Worm (Caenorhabditis elegans) whole organism, L3 larva: Measurements from ENCODE around the gene ugt-17.
A peak's percentile ranks its signal among the peaks of the same experiment; 100 is the strongest.

Source experiments
- R02D3.7 ChIP-seq: fragments of 150-350 bp; optimal IDR thresholded peaks from 2 replicates; lab custom pipeline; 2014; ENCODE audit warnings: missing biosample characterization, missing genetic modification characterization
- ZK546.5 ChIP-seq: sonication (generic microtip); optimal IDR thresholded peaks from 2 replicates; lab custom pipeline; 2017; ENCODE audit warnings: missing biosample characterization, missing genetic modification characterization
- ceh-16 ChIP-seq: sonication (generic microtip); optimal IDR thresholded peaks from 2 replicates; lab custom pipeline; 2017; ENCODE audit warnings: missing biosample characterization, missing genetic modification characterization
- ceh-82 ChIP-seq: fragments of 150-350 bp; optimal IDR thresholded peaks from 2 replicates; lab custom pipeline; 2014; ENCODE audit warnings: missing biosample characterization, missing genetic modification characterization
- ceh-9 ChIP-seq: sonication (generic microtip); optimal IDR thresholded peaks from 2 replicates; lab custom pipeline; 2018; ENCODE audit warnings: missing biosample characterization, missing genetic modification characterization
- daf-12 ChIP-seq: fragments of 150-350 bp; optimal IDR thresholded peaks from 2 replicates; lab custom pipeline; 2014; ENCODE audit warnings: missing biosample characterization, missing genetic modification reagents, missing genetic modification characterization
- egl-27 ChIP-seq: sonication (generic microtip); optimal IDR thresholded peaks from 4 replicates; lab custom pipeline; 2017; ENCODE audit warnings: missing biosample characterization, missing genetic modification reagents, missing genetic modification characterization
- elt-1 ChIP-seq: fragments of 150-350 bp; optimal IDR thresholded peaks from 2 replicates; lab custom pipeline; 2014; ENCODE audit warnings: missing biosample characterization, missing genetic modification characterization
- elt-2 ChIP-seq: sonication (generic microtip); optimal IDR thresholded peaks from 2 replicates; lab custom pipeline; 2016; ENCODE audit warnings: missing genetic modification reagents, mild to moderate bottlenecking, missing genetic modification characterization, missing compliant biosample characterization
- elt-3 ChIP-seq, 3 experiments: fragments of 150-350 bp in 1 of 3; sonication (generic microtip) in 2 of 3; optimal IDR thresholded peaks; 2 replicates in 2 of 3; 4 replicates in 1 of 3; lab custom pipeline; 2014 to 2017; ENCODE audit warnings: missing biosample characterization in 3 of 3, missing genetic modification characterization in 3 of 3
- fkh-10 ChIP-seq: sonication (generic microtip); optimal IDR thresholded peaks from 2 replicates; lab custom pipeline; 2017; ENCODE audit warnings: missing biosample characterization, missing genetic modification reagents, missing genetic modification characterization
- fkh-2 ChIP-seq: fragments of 150-350 bp; optimal IDR thresholded peaks from 2 replicates; lab custom pipeline; 2014; ENCODE audit warnings: missing biosample characterization, missing genetic modification reagents, missing genetic modification characterization
- fos-1 ChIP-seq: fragments of 150-350 bp; optimal IDR thresholded peaks from 2 replicates; lab custom pipeline; 2014; ENCODE audit warnings: missing biosample characterization, missing genetic modification characterization
- lin-39 ChIP-seq: fragments of 150-350 bp; optimal IDR thresholded peaks from 2 replicates; lab custom pipeline; 2018; ENCODE audit warnings: missing biosample characterization, missing genetic modification reagents, missing genetic modification characterization
- lsy-12 ChIP-seq: sonication (generic microtip); optimal IDR thresholded peaks from 2 replicates; lab custom pipeline; 2016; ENCODE audit warnings: mild to moderate bottlenecking, missing genetic modification characterization, missing compliant biosample characterization
- mdl-1 ChIP-seq: fragments of 150-350 bp; optimal IDR thresholded peaks from 2 replicates; lab custom pipeline; 2014; ENCODE audit warnings: missing biosample characterization, missing genetic modification characterization
- mml-1 ChIP-seq: fragments of 150-350 bp; sonication (generic microtip); optimal IDR thresholded peaks from 3 replicates; lab custom pipeline; 2014; ENCODE audit warnings: missing biosample characterization, missing genetic modification characterization
- nfya-1 ChIP-seq: sonication (generic microtip); optimal IDR thresholded peaks from 2 replicates; lab custom pipeline; 2017; ENCODE audit warnings: missing genetic modification characterization, mild to moderate bottlenecking, missing compliant biosample characterization, antibody characterized with exemption, moderate library complexity; ENCODE audit not compliant: insufficient read depth
- nhr-11 ChIP-seq: fragments of 150-350 bp; optimal IDR thresholded peaks from 2 replicates; lab custom pipeline; 2014; ENCODE audit warnings: missing biosample characterization, missing genetic modification characterization
- nhr-23 ChIP-seq: fragments of 150-350 bp; optimal IDR thresholded peaks from 2 replicates; lab custom pipeline; 2014; ENCODE audit warnings: missing biosample characterization, missing genetic modification reagents, missing genetic modification characterization
- nhr-237 ChIP-seq: fragments of 150-350 bp; optimal IDR thresholded peaks from 2 replicates; lab custom pipeline; 2014; ENCODE audit warnings: missing biosample characterization, missing genetic modification characterization
- nhr-25 ChIP-seq: sonication (generic microtip); optimal IDR thresholded peaks from 2 replicates; lab custom pipeline; 2017; ENCODE audit warnings: missing biosample characterization, missing genetic modification characterization
- nhr-28 ChIP-seq: fragments of 150-350 bp; optimal IDR thresholded peaks from 2 replicates; lab custom pipeline; 2014; ENCODE audit warnings: missing biosample characterization, missing genetic modification characterization
- nhr-67 ChIP-seq: fragments of 150-350 bp; optimal IDR thresholded peaks from 2 replicates; lab custom pipeline; 2014; ENCODE audit warnings: missing biosample characterization, missing genetic modification characterization
- nhr-76 ChIP-seq: fragments of 150-350 bp; sonication (generic microtip); optimal IDR thresholded peaks from 5 replicates; lab custom pipeline; 2014; ENCODE audit warnings: missing biosample characterization, missing genetic modification characterization
- nhr-77 ChIP-seq: fragments of 150-350 bp; optimal IDR thresholded peaks from 2 replicates; lab custom pipeline; 2014; ENCODE audit warnings: missing biosample characterization, missing genetic modification characterization
- pha-4 ChIP-seq: fragments of 150-350 bp; optimal IDR thresholded peaks from 2 replicates; lab custom pipeline; 2014; ENCODE audit warnings: missing biosample characterization, missing genetic modification reagents, missing genetic modification characterization
- sea-2 ChIP-seq: fragments of 150-350 bp; sonication (generic microtip); optimal IDR thresholded peaks from 4 replicates; lab custom pipeline; 2014; ENCODE audit warnings: missing biosample characterization, missing genetic modification reagents, missing genetic modification characterization
- snpc-4 ChIP-seq: fragments of 150-350 bp; optimal IDR thresholded peaks from 2 replicates; lab custom pipeline; 2014; ENCODE audit warnings: missing biosample characterization, missing genetic modification characterization
- tbx-2 ChIP-seq: sonication (generic microtip); optimal IDR thresholded peaks from 2 replicates; lab custom pipeline; 2016; ENCODE audit warnings: mild to moderate bottlenecking, missing genetic modification characterization, missing compliant biosample characterization
- unc-39 ChIP-seq: sonication (generic microtip); optimal IDR thresholded peaks from 4 replicates; lab custom pipeline; 2017; ENCODE audit warnings: missing biosample characterization, missing genetic modification characterization
- zag-1 ChIP-seq: fragments of 150-350 bp; optimal IDR thresholded peaks from 2 replicates; lab custom pipeline; 2014; ENCODE audit warnings: missing biosample characterization, missing genetic modification characterization
- ztf-4 ChIP-seq: fragments of 150-350 bp; optimal IDR thresholded peaks from 2 replicates; lab custom pipeline; 2014; ENCODE audit warnings: missing biosample characterization, missing genetic modification characterization

The ugt-17 gene

ce11 chrV:10066769-10067168 lies 38.0 kb downstream of the ugt-17 start, which contains the start of gene npr-39:
Gene npr-39, plus strand, starts transcription at chrV:10067069.
- TF ChIP-seq nhr-76 (peak; percentile 43), ztf-4 (tag; lab: Kevin White, UChicago) (no peak), nhr-25 (no peak), zag-1 (no peak), nhr-11 (tag; lab: Kevin White, UChicago) (no peak), tbx-2 (tag; lab: Kevin White, UChicago) (no peak)

- TF ChIP-seq nfya-1 (tag; lab: Kevin White, UChicago), result no peak
- TF ChIP-seq ceh-82 (tag; lab: Kevin White, UChicago), result no peak
- TF ChIP-seq snpc-4 (tag; lab: Kevin White, UChicago), result no peak
- no peak for TF ChIP-seq fkh-2 (tag; lab: Kevin White, UChicago)
- no peak for TF ChIP-seq egl-27 (tag; lab: Kevin White, UChicago)
Measured at ce11 chrV:10065679-10066078, 39.1 kb downstream of the ugt-17 start.

- TF ChIP-seq tbx-2 (tag; lab: Kevin White, UChicago) (no peak), mdl-1 (tag; lab: Kevin White, UChicago) (no peak), ceh-9 (no peak), nhr-77 (tag; lab: Kevin White, UChicago) (no peak), lin-39 (no peak), nhr-76 (no peak), fkh-2 (tag; lab: Kevin White, UChicago) (no peak), sea-2 (GFP tag; lab: Kevin White, UChicago) (no peak)
Measured at ce11 chrV:10064221-10064620, 40.5 kb downstream of the ugt-17 start, which contains the start of gene fipr-13. Gene fipr-13, plus strand, starts transcription at chrV:10064521.

ce11 chrV:10060039-10060438 lies 44.7 kb downstream of the ugt-17 start:
- TF ChIP-seq elt-2 (no peak), ceh-16 (tag; lab: Kevin White, UChicago) (no peak), mml-1 (tag; lab: Kevin White, UChicago) (no peak), nfya-1 (tag; lab: Kevin White, UChicago) (peak; percentile 7), nhr-76 (peak; percentile 61), ztf-4 (tag; lab: Kevin White, UChicago) (no peak)

- TF ChIP-seq nhr-76 (peak; percentile 59), lin-39 (no peak), elt-1 (tag; lab: Kevin White, UChicago) (no peak), nhr-23 (no peak), ZK546.5 (tag; lab: Kevin White, UChicago) (no peak), egl-27 (tag; lab: Kevin White, UChicago) (no peak)
Measured at ce11 chrV:10058748-10059147, 46.0 kb downstream of the ugt-17 start.

ce11 chrV:10054872-10055271 lies 49.9 kb downstream of the ugt-17 start, which contains the start of gene yif-1:
Gene yif-1, minus strand, starts transcription at chrV:10054913.
- no peak for TF ChIP-seq nhr-77 (tag; lab: Kevin White, UChicago)
- TF ChIP-seq fkh-2 (tag; lab: Kevin White, UChicago), result no peak
- no peak for TF ChIP-seq unc-39 (tag; lab: Kevin White, UChicago)
- TF ChIP-seq nhr-76, result peak; percentile 1
- no peak for TF ChIP-seq mdl-1 (tag; lab: Kevin White, UChicago)
- TF ChIP-seq daf-12 (tag; lab: Kevin White, UChicago), result no peak
- no peak for TF ChIP-seq fos-1 (tag; lab: Kevin White, UChicago)
- no peak for TF ChIP-seq nhr-237 (tag; lab: Kevin White, UChicago)
- TF ChIP-seq nfya-1 (tag; lab: Kevin White, UChicago), result peak; percentile 44
- TF ChIP-seq nhr-28 (tag; lab: Kevin White, UChicago), result no peak
- no peak for TF ChIP-seq elt-3 (tag; optimal IDR thresholded peaks at IDR 0.05; lab: Kevin White, UChicago)
- no peak for TF ChIP-seq fkh-10 (GFP tag; lab: Kevin White, UChicago)
- no peak for TF ChIP-seq nhr-67 (tag; lab: Kevin White, UChicago)
- TF ChIP-seq pha-4, result peak; percentile 34
- TF ChIP-seq ceh-9, result no peak
- TF ChIP-seq R02D3.7 (tag; lab: Kevin White, UChicago), result no peak
- TF ChIP-seq ceh-82 (tag; lab: Kevin White, UChicago), result no peak
- TF ChIP-seq lsy-12 (tag; lab: Kevin White, UChicago), result no peak
